Worm (Caenorhabditis elegans): ENCODE data around the gene scd-1.
A peak's percentile ranks its signal among the peaks of the same experiment; 100 is the strongest.

Gene scd-1

DNA sequence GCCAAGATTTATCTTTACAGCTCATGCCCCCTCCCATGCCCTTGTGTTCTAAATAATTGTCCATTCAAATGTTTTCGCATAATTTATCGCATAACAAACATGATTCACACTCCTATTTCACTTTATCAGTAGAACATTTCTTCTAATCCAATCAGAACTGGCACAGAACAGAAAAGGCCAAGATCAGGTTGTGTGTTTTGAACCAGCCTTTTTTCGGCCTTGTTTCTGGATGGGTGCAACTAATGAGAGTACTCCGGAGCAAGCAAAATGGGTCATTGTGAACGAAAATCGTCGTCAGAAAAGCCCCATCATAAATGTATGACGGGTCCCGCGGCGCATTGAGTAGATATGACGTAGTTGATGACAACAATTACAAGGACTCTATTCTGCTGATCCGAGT is 34.5 kb downstream of the scd-1 start:
- no peak for TF ChIP-seq sea-2 (GFP tag; optimal IDR thresholded peaks at IDR 0.05)
- no peak for TF ChIP-seq elt-2 (tag; optimal IDR thresholded peaks at IDR 0.05)
- TF ChIP-seq daf-12 (tag; optimal IDR thresholded peaks at IDR 0.05), result no peak
- TF ChIP-seq fkh-10 (GFP tag; optimal IDR thresholded peaks at IDR 0.05), result no peak
- no peak for TF ChIP-seq nhr-23 (tag; optimal IDR thresholded peaks at IDR 0.05)
- no peak for TF ChIP-seq nhr-237 (tag; optimal IDR thresholded peaks at IDR 0.05)
- TF ChIP-seq nhr-12 (tag; optimal IDR thresholded peaks at IDR 0.05), result no peak
- TF ChIP-seq nhr-76 (tag; optimal IDR thresholded peaks at IDR 0.05), result no peak
- TF ChIP-seq aly-2 (tag; optimal IDR thresholded peaks at IDR 0.05), result no peak
- no peak for TF ChIP-seq mdl-1 (tag; optimal IDR thresholded peaks at IDR 0.05)
- TF ChIP-seq ceh-82 (tag; optimal IDR thresholded peaks at IDR 0.05), result no peak
- TF ChIP-seq lin-39 (tag; optimal IDR thresholded peaks at IDR 0.05), result no peak

DNA sequence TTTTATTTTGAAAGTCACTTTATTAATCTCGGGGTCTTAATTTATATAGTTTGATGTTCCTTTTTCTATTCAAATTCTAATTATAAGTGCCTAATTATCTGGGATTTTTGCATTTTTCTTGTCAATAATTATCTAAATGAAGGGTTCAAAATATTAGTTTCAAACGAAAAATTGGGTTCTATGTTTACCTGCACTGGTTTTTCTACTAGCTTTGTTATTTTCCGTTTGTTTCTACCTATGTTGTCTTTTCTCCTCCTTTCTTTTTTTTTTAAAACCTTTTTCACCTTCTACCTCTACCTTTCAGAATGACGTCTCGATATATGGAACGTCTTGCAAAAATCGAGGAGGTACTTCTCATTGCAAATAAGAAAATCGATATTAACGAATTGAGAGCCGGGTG is 40.8 kb downstream of the scd-1 start, which contains the start of gene tbc-13:
Gene tbc-13 (plus strand): TSS at position 301 of the 400 bp plus-strand sequence.
- TF ChIP-seq nhr-77 (tag; optimal IDR thresholded peaks at IDR 0.05), result no peak
- no peak for TF ChIP-seq nhr-76 (tag; optimal IDR thresholded peaks at IDR 0.05)
- no peak for TF ChIP-seq ceh-28 (tag; optimal IDR thresholded peaks at IDR 0.05)

DNA sequence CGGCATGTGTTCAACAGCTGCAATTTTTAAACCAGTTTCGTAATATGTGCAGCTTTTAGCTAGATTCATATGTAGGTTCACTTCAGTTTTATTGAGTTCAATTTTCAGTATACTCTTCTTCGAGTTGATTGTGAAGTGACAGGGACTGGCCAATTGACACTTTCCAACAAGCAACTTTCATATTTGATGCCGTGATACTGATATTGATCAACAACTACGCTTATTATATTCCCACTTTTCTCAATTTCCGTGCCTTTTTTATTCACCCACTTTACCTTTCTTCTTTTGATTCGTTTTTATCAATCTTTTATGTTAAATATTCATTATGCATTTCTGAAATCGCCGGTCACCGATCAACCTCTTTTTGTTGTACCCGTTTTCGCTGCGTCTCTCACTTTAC is 41.5 kb downstream of the scd-1 start:
- TF ChIP-seq ceh-82 (tag; optimal IDR thresholded peaks at IDR 0.05) (no peak), lsy-12 (tag; optimal IDR thresholded peaks at IDR 0.05) (no peak), fkh-10 (GFP tag; optimal IDR thresholded peaks at IDR 0.05) (no peak), mdl-1 (tag; optimal IDR thresholded peaks at IDR 0.05) (no peak), unc-62 (GFP tag; optimal IDR thresholded peaks at IDR 0.05) (no peak), ceh-9 (tag; optimal IDR thresholded peaks at IDR 0.05) (no peak), nhr-67 (tag; optimal IDR thresholded peaks at IDR 0.05) (no peak), lin-15B (tag; optimal IDR thresholded peaks at IDR 0.05) (no peak), egl-5 (tag; optimal IDR thresholded peaks at IDR 0.05) (no peak), nhr-76 (tag; optimal IDR thresholded peaks at IDR 0.05) (no peak), hmg-11 (tag; optimal IDR thresholded peaks at IDR 0.05) (no peak), nhr-25 (tag; optimal IDR thresholded peaks at IDR 0.05) (no peak), ceh-16 (tag; optimal IDR thresholded peaks at IDR 0.05) (no peak), nhr-77 (tag; optimal IDR thresholded peaks at IDR 0.05) (no peak), elt-2 (tag; optimal IDR thresholded peaks at IDR 0.05) (no peak), ceh-28 (tag; optimal IDR thresholded peaks at IDR 0.05) (no peak), zag-1 (tag; optimal IDR thresholded peaks at IDR 0.05) (no peak), eor-1 (tag; optimal IDR thresholded peaks at IDR 0.05) (no peak), fkh-2 (tag; optimal IDR thresholded peaks at IDR 0.05) (no peak), ZK546.5 (tag; optimal IDR thresholded peaks at IDR 0.05) (no peak)

DNA sequence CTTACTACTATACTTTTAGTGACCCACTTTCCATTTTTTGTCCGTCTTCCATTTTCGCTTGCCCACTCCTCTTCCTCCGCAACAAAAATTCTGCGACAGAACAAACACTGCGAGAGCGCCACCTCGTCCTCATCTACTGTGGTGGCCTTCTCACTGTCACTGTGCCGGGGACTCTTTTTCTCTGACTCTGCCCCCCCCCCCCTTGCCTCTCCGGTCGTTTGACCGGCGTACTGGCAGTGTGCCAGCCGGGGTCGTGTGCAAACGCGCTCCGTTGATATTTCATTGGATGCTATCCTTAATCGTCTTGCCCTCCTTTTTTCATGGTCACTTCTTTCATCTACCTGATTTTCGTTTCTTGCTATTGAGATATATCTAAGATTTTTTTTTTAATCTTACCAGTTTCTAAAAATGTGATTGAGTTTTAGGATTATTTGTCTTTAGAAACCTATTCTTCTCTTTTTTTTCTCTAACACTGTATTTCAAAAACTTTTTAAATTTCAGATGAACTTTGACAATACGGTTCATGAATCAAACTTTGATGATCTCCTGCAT is 45.1 kb downstream of the scd-1 start, which contains the start of gene atf-6:
Gene atf-6 (plus strand): TSS at position 502 of the 552 bp plus-strand sequence.
- TF ChIP-seq elt-3 (tag; optimal IDR thresholded peaks at IDR 0.05) (peak in 1 of 3 experiments; percentile 42), tbx-2 (tag; optimal IDR thresholded peaks at IDR 0.05) (peak; percentile 79), ceh-82 (tag; optimal IDR thresholded peaks at IDR 0.05) (no peak), ZK546.5 (tag; optimal IDR thresholded peaks at IDR 0.05) (no peak), ceh-9 (tag; optimal IDR thresholded peaks at IDR 0.05) (no peak), elt-1 (tag; optimal IDR thresholded peaks at IDR 0.05) (peak; percentile 60), nhr-76 (tag; optimal IDR thresholded peaks at IDR 0.05) (no peak), ceh-16 (tag; optimal IDR thresholded peaks at IDR 0.05) (no peak), sea-2 (GFP tag; optimal IDR thresholded peaks at IDR 0.05) (no peak), nhr-25 (tag; optimal IDR thresholded peaks at IDR 0.05) (peak; percentile 82), nhr-77 (tag; optimal IDR thresholded peaks at IDR 0.05) (no peak), eor-1 (tag; optimal IDR thresholded peaks at IDR 0.05) (no peak), skn-1 (tag; optimal IDR thresholded peaks at IDR 0.05) (peak; percentile 53), egl-27 (tag; optimal IDR thresholded peaks at IDR 0.05) (no peak), nhr-11 (tag; optimal IDR thresholded peaks at IDR 0.05) (no peak), pqm-1 (tag; optimal IDR thresholded peaks at IDR 0.05) (no peak), R02D3.7 (tag; optimal IDR thresholded peaks at IDR 0.05) (peak; percentile 15), nhr-12 (tag; optimal IDR thresholded peaks at IDR 0.05) (no peak), fos-1 (tag; optimal IDR thresholded peaks at IDR 0.05) (no peak), egl-5 (tag; optimal IDR thresholded peaks at IDR 0.05) (no peak), unc-39 (tag; optimal IDR thresholded peaks at IDR 0.05) (no peak), aly-2 (tag; optimal IDR thresholded peaks at IDR 0.05) (no peak), mdl-1 (tag; optimal IDR thresholded peaks at IDR 0.05) (no peak), pha-4 (tag; optimal IDR thresholded peaks at IDR 0.05) (peak; percentile 90), fkh-10 (GFP tag; optimal IDR thresholded peaks at IDR 0.05) (no peak), ama-1 (optimal IDR thresholded peaks at IDR 0.05) (no peak), nhr-237 (tag; optimal IDR thresholded peaks at IDR 0.05) (no peak), lin-15B (tag; optimal IDR thresholded peaks at IDR 0.05) (peak; percentile 78), nhr-43 (tag; optimal IDR thresholded peaks at IDR 0.05; ENCODE audit: poor library complexity, severe bottlenecking) (peak; percentile 65), ztf-11 (tag; optimal IDR thresholded peaks at IDR 0.05) (no peak), hmg-11 (tag; optimal IDR thresholded peaks at IDR 0.05) (peak; percentile 97), elt-2 (tag; optimal IDR thresholded peaks at IDR 0.05) (peak; percentile 78), zag-1 (tag; optimal IDR thresholded peaks at IDR 0.05) (no peak), mml-1 (tag; optimal IDR thresholded peaks at IDR 0.05) (no peak), nfya-1 (tag; optimal IDR thresholded peaks at IDR 0.05; ENCODE audit: insufficient read depth) (peak; percentile 84), daf-12 (tag; optimal IDR thresholded peaks at IDR 0.05) (no peak), snpc-4 (tag; optimal IDR thresholded peaks at IDR 0.05) (peak; percentile 43), nhr-67 (tag; optimal IDR thresholded peaks at IDR 0.05) (no peak)

Data from whole organism, L3 larva.